Fruit fly (Drosophila melanogaster): ENCODE results near the gene Ndae1.

dm6 chr2L:7175786-7176185, 73.4 kb downstream of the Ndae1 start:
- TF ChIP-seq kay (GFP tag; ENCODE audit: borderline replicate concordance) (no peak), CG14711 (tag; optimal IDR thresholded peaks at IDR 0.05) (no peak), CG11617 (GFP tag; optimal IDR thresholded peaks at IDR 0.05) (no peak), cnc (optimal IDR thresholded peaks at IDR 0.05) (no peak), Hr96 (GFP tag; optimal IDR thresholded peaks at IDR 0.05) (no peak), CG33017 (tag; optimal IDR thresholded peaks at IDR 0.05) (no peak), CG5204 (GFP tag; optimal IDR thresholded peaks at IDR 0.05) (no peak), pad (GFP tag; optimal IDR thresholded peaks at IDR 0.05) (no peak), Mnt (GFP tag; optimal IDR thresholded peaks at IDR 0.05) (no peak), CG12768 (GFP tag; optimal IDR thresholded peaks at IDR 0.05) (no peak), toe (GFP tag; optimal IDR thresholded peaks at IDR 0.05) (no peak), cic (GFP tag; optimal IDR thresholded peaks at IDR 0.05) (no peak), bab1 (GFP tag; optimal IDR thresholded peaks at IDR 0.05) (no peak), ovo (GFP tag; optimal IDR thresholded peaks at IDR 0.05) (no peak)

Data from whole organism, adult.